Fruit fly (Drosophila melanogaster): ENCODE results near the gene ND-20L.

ND-20L gene

DNA sequence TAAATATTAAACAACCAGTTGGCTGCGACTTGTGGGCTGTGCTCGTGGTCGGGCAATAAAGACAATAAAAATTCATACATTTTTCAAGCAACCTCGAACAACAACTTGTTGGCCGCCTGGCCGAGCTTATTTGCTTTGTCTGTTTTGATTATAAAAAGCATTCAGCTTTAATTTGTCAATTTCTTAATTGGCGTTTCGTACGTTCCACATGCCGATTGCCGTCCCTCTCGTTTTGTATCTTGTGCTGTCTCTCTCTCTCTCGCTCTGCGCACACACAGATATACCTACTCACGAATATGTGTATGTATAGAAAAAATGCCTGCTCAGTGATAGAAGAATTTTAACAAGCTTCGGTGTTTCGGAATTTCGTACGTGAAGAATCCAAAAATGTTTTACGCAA lies 4.7 kb downstream of the ND-20L start:
- TF ChIP-seq Hr96 (GFP tag; optimal IDR thresholded peaks at IDR 0.05) (no peak), CG7045 (GFP tag; optimal IDR thresholded peaks at IDR 0.05) (no peak), CG1620 (GFP tag; optimal IDR thresholded peaks at IDR 0.05) (no peak), kay (GFP tag; ENCODE audit: borderline replicate concordance) (no peak), toe (GFP tag; optimal IDR thresholded peaks at IDR 0.05) (no peak), CG7101 (tag; optimal IDR thresholded peaks at IDR 0.05) (no peak), CG33017 (tag; optimal IDR thresholded peaks at IDR 0.05) (no peak), CG14711 (tag; optimal IDR thresholded peaks at IDR 0.05) (no peak), pad (GFP tag; optimal IDR thresholded peaks at IDR 0.05) (no peak), Clk (GFP tag; optimal IDR thresholded peaks at IDR 0.05) (no peak), CG5204 (GFP tag; optimal IDR thresholded peaks at IDR 0.05) (no peak), CG11617 (GFP tag; optimal IDR thresholded peaks at IDR 0.05) (no peak), tj (GFP tag; optimal IDR thresholded peaks at IDR 0.05) (no peak), Crg-1 (GFP tag; optimal IDR thresholded peaks at IDR 0.05) (no peak), cic (GFP tag; optimal IDR thresholded peaks at IDR 0.05) (no peak), ovo (GFP tag; optimal IDR thresholded peaks at IDR 0.05) (no peak), bab1 (GFP tag; optimal IDR thresholded peaks at IDR 0.05) (no peak), CG12768 (GFP tag; optimal IDR thresholded peaks at IDR 0.05) (no peak)

DNA sequence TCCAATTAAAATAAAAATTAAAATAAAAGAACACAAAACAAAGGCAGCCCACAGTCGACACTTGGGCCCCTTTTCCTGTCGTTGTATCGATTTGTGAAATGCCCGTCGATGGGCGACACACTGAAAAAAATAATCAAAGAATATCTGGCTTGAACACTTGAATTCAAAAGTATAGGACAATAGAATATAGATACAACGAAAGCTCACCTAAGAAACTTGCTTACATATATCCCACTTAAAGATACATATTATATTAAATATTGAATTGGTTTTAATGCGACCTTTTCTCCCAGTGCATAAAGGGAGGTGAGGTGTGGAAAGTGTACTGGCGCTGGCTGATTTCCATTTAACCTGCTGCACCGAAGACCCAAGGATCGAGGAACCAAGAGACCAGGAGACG lies 6.6 kb downstream of the ND-20L start:
- TF ChIP-seq CG12768 (GFP tag; optimal IDR thresholded peaks at IDR 0.05) (no peak), CG11617 (GFP tag; optimal IDR thresholded peaks at IDR 0.05) (no peak), CG33017 (tag; optimal IDR thresholded peaks at IDR 0.05) (no peak), CG1620 (GFP tag; optimal IDR thresholded peaks at IDR 0.05) (no peak), Clk (GFP tag; optimal IDR thresholded peaks at IDR 0.05) (no peak), CG14711 (tag; optimal IDR thresholded peaks at IDR 0.05) (no peak), Hr96 (GFP tag; optimal IDR thresholded peaks at IDR 0.05) (no peak), ovo (GFP tag; optimal IDR thresholded peaks at IDR 0.05) (no peak), toe (GFP tag; optimal IDR thresholded peaks at IDR 0.05) (no peak), cic (GFP tag; optimal IDR thresholded peaks at IDR 0.05) (no peak), Mnt (GFP tag; optimal IDR thresholded peaks at IDR 0.05) (no peak)

DNA sequence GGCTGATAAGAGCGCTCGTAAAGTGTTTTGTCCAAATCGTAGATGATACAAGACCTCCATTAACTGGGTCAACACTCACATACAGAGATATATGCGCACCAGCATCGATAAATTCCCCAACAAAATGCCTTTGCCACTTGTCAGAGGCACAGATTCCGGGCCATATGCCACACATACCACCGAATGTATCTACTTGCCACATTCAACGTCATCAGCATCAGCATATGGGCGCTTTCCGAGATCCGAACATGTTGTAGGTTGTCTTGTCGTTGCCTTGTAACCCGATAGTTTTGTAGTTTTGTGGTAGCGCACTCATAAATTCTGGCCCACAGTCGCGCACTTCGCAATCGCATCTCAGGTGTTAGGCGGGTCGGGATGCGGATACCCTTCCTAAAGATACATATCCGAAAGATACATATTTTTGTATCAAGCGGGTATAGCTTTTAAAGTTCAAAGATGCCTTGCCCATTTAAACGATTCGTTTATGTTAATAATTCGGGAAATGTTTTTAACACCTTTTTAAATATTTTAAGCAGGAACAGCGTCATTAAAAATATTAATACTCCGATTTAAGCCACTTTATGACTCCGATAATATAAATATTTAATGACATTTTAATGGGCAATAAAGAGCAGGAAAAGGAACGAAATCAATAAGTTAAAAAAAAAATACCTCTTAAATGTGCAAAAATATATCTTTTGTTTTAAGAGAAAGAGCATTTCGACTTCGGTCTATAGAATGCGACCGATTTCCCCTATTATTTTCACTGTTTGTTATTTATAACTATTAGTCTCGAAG lies 8.7 kb downstream of the ND-20L start:
- no peak for TF ChIP-seq CG1620 (GFP tag; optimal IDR thresholded peaks at IDR 0.05)
- TF ChIP-seq Mnt (GFP tag; optimal IDR thresholded peaks at IDR 0.05) = no peak
- no peak for TF ChIP-seq cnc (optimal IDR thresholded peaks at IDR 0.05)
- TF ChIP-seq bab1 (GFP tag; optimal IDR thresholded peaks at IDR 0.05) = no peak
- TF ChIP-seq CG11617 (GFP tag; optimal IDR thresholded peaks at IDR 0.05) = no peak
- TF ChIP-seq CG14711 (tag; optimal IDR thresholded peaks at IDR 0.05) = no peak
- no peak for TF ChIP-seq CG33017 (tag; optimal IDR thresholded peaks at IDR 0.05)
- no peak for TF ChIP-seq ovo (GFP tag; optimal IDR thresholded peaks at IDR 0.05)
- no peak for TF ChIP-seq tj (GFP tag; optimal IDR thresholded peaks at IDR 0.05)
- no peak for TF ChIP-seq Hr96 (GFP tag; optimal IDR thresholded peaks at IDR 0.05)

- no peak for TF ChIP-seq Hr96 (GFP tag; optimal IDR thresholded peaks at IDR 0.05)
- no peak for TF ChIP-seq ovo (GFP tag; optimal IDR thresholded peaks at IDR 0.05)
- no peak for TF ChIP-seq CG11617 (GFP tag; optimal IDR thresholded peaks at IDR 0.05)
- TF ChIP-seq toe (GFP tag; optimal IDR thresholded peaks at IDR 0.05) = no peak
- TF ChIP-seq CG7045 (GFP tag; optimal IDR thresholded peaks at IDR 0.05) = no peak
- no peak for TF ChIP-seq CG14711 (tag; optimal IDR thresholded peaks at IDR 0.05)
- no peak for TF ChIP-seq pad (GFP tag; optimal IDR thresholded peaks at IDR 0.05)
- no peak for TF ChIP-seq Crg-1 (GFP tag; optimal IDR thresholded peaks at IDR 0.05)
- TF ChIP-seq cnc (optimal IDR thresholded peaks at IDR 0.05) = no peak
- TF ChIP-seq CG1620 (GFP tag; optimal IDR thresholded peaks at IDR 0.05) = no peak
- no peak for TF ChIP-seq cic (GFP tag; optimal IDR thresholded peaks at IDR 0.05)
- TF ChIP-seq Clk (GFP tag; optimal IDR thresholded peaks at IDR 0.05) = no peak
- no peak for TF ChIP-seq tj (GFP tag; optimal IDR thresholded peaks at IDR 0.05)
- no peak for TF ChIP-seq bab1 (GFP tag; optimal IDR thresholded peaks at IDR 0.05)
- TF ChIP-seq CG5204 (GFP tag; optimal IDR thresholded peaks at IDR 0.05) = no peak
- no peak for TF ChIP-seq CG33017 (tag; optimal IDR thresholded peaks at IDR 0.05)
- TF ChIP-seq CG7101 (tag; optimal IDR thresholded peaks at IDR 0.05) = no peak
- no peak for TF ChIP-seq CG12768 (GFP tag; optimal IDR thresholded peaks at IDR 0.05)
- TF ChIP-seq kay (GFP tag; ENCODE audit: borderline replicate concordance) = no peak
- TF ChIP-seq Mnt (GFP tag; optimal IDR thresholded peaks at IDR 0.05) = no peak
Measured at dm6 chr3R:29526565-29526964, 11.0 kb downstream of the ND-20L start.

DNA sequence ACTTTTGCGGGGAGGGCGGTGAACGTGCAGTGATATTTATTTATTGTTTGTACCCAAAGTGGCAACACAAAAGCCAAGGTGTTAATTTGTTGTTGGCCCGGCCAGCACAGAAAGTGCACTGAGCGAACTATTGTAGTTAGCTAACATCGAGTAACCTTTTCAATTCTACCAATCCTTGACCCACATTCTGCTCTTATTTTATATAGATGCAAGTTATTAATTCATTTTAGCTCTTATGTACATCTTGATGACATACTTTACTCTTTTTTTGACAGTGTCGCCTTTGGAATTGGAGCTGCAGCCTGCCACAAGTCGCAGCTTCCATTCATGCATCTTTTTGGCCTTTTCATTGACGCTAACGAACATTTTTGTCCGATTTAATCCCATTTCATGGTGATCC lies 22.9 kb downstream of the ND-20L start:
- TF ChIP-seq ovo (GFP tag; optimal IDR thresholded peaks at IDR 0.05) = no peak
- TF ChIP-seq Mnt (GFP tag; optimal IDR thresholded peaks at IDR 0.05) = no peak
- TF ChIP-seq cnc (optimal IDR thresholded peaks at IDR 0.05) = no peak
- TF ChIP-seq CG12768 (GFP tag; optimal IDR thresholded peaks at IDR 0.05) = no peak
- no peak for TF ChIP-seq CG33017 (tag; optimal IDR thresholded peaks at IDR 0.05)
- no peak for TF ChIP-seq toe (GFP tag; optimal IDR thresholded peaks at IDR 0.05)
- TF ChIP-seq CG1620 (GFP tag; optimal IDR thresholded peaks at IDR 0.05) = no peak
- no peak for TF ChIP-seq CG14711 (tag; optimal IDR thresholded peaks at IDR 0.05)

DNA sequence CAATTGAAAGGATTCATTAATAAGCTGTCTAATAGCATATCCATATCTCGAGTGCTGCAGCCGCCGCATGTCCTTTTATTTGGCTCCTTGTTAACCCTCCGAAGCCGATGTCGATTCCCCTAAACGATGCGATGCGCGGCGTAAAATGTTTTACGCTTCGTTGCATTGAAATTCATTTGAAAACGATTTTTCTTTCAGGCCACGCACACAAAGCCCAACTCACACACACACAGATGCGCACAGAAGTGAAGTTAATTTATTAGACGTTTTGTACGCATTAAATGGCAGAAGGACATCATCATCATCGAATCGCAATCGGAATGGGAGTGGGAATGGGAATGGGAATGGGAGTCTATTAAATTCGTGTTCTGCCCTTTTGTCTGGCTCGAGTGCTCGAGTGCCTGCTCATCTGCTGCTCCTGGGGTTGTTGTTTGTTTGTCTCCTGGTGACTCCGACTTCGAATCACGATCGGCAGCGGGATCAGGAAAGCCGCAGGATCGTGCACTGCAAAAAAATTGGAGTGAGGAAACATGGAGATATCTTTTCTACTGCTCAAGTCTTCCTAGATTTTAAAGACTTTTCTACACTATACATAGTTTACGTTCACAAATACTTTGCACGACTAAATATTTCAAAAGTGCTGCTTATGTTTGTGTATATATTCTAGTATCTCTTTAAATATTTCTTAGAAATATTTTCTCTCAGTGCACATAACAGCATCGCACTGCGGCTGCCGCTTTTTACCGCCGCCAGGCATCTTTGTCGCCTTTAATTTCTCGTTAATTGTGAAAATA lies 25.6 kb downstream of the ND-20L start:
- TF ChIP-seq CG12768 (GFP tag; optimal IDR thresholded peaks at IDR 0.05) = no peak
- TF ChIP-seq CG14711 (tag; optimal IDR thresholded peaks at IDR 0.05) = no peak
- no peak for TF ChIP-seq toe (GFP tag; optimal IDR thresholded peaks at IDR 0.05)
- no peak for TF ChIP-seq kay (GFP tag; ENCODE audit: borderline replicate concordance)
- no peak for TF ChIP-seq cic (GFP tag; optimal IDR thresholded peaks at IDR 0.05)
- no peak for TF ChIP-seq ovo (GFP tag; optimal IDR thresholded peaks at IDR 0.05)
- no peak for TF ChIP-seq CG33017 (tag; optimal IDR thresholded peaks at IDR 0.05)
- TF ChIP-seq Clk (GFP tag; optimal IDR thresholded peaks at IDR 0.05) = no peak
- TF ChIP-seq CG11617 (GFP tag; optimal IDR thresholded peaks at IDR 0.05) = no peak
- TF ChIP-seq CG7101 (tag; optimal IDR thresholded peaks at IDR 0.05) = no peak

Data from whole organism, adult.